Worm (Caenorhabditis elegans): ENCODE data around the gene F42C5.6.

F42C5.6 gene

DNA sequence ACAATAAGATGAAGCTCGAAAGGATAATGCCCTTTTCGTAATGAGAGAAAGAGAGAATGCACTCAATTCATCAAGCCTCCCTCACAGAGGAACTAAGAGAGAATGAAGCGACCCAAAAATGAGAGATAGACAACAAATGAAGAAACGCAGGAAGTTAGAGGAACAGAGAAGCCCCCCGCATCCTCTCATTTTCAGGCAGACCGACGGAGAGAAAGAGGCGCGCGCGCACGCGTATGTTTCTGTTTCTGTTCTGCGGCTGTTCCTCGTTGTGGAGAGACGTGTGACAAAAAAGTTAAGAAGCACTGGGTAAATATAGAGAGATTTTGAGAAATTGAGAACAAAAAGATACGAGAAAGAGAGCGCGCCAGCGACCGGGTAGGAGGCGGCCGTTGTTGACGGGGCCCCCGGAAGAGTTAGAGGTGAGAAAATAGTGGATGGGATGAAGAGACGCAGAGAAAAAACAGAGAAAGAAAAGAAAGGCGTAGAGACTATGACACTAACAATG is 11.1 kb upstream of the F42C5.6 start:
- TF ChIP-seq ceh-14 (tag; optimal IDR thresholded peaks at IDR 0.05): peak; percentile 28
- TF ChIP-seq ref-2 (tag; optimal IDR thresholded peaks at IDR 0.05): peak; percentile 67
- TF ChIP-seq nhr-11 (tag; optimal IDR thresholded peaks at IDR 0.05): no peak
- peak; percentile 82 for TF ChIP-seq tbx-2 (tag; optimal IDR thresholded peaks at IDR 0.05)
- peak; percentile 5 for TF ChIP-seq eyg-1 (tag; optimal IDR thresholded peaks at IDR 0.05)
- peak; percentile 1 for TF ChIP-seq hlh-6 (tag; optimal IDR thresholded peaks at IDR 0.05)
- TF ChIP-seq nfya-1 (tag; optimal IDR thresholded peaks at IDR 0.05): peak; percentile 81
- TF ChIP-seq C08G9.2 (tag; optimal IDR thresholded peaks at IDR 0.05): peak; percentile 16
- peak; percentile 89 for TF ChIP-seq ceh-31 (tag; optimal IDR thresholded peaks at IDR 0.05)
- no peak for TF ChIP-seq C38D4.7 (GFP tag; optimal IDR thresholded peaks at IDR 0.05)
- TF ChIP-seq hlh-15 (tag; optimal IDR thresholded peaks at IDR 0.05): no peak
- peak; percentile 52 for TF ChIP-seq hlh-30 (tag; optimal IDR thresholded peaks at IDR 0.05; ENCODE audit: insufficient read depth)
- no peak for TF ChIP-seq mec-3 (tag; optimal IDR thresholded peaks at IDR 0.05; ENCODE audit: borderline replicate concordance)
- peak; percentile 79 for TF ChIP-seq ceh-18 (tag; optimal IDR thresholded peaks at IDR 0.05)
- TF ChIP-seq hlh-13 (GFP tag; optimal IDR thresholded peaks at IDR 0.05): no peak
- peak; percentile 87 for TF ChIP-seq unc-42 (tag; optimal IDR thresholded peaks at IDR 0.05)
- TF ChIP-seq rnt-1 (tag; optimal IDR thresholded peaks at IDR 0.05): peak; percentile 81
- TF ChIP-seq pros-1 (tag; optimal IDR thresholded peaks at IDR 0.05): peak; percentile 96
- TF ChIP-seq ets-4 (tag; optimal IDR thresholded peaks at IDR 0.05): peak; percentile 38
- peak; percentile 13 for TF ChIP-seq syd-9 (tag; optimal IDR thresholded peaks at IDR 0.05)
- no peak for TF ChIP-seq ztf-16 (tag; optimal IDR thresholded peaks at IDR 0.05)
- TF ChIP-seq unc-55 (GFP tag; optimal IDR thresholded peaks at IDR 0.05): peak; percentile 69
- TF ChIP-seq ceh-2 (tag; optimal IDR thresholded peaks at IDR 0.05): peak; percentile 29
- peak; percentile 55 for TF ChIP-seq ceh-34 (tag; optimal IDR thresholded peaks at IDR 0.05)
- no peak for TF ChIP-seq lim-6 (tag; optimal IDR thresholded peaks at IDR 0.05)
- peak; percentile 60 for TF ChIP-seq pat-9 (tag; optimal IDR thresholded peaks at IDR 0.05)
- peak; percentile 27 for TF ChIP-seq elt-2 (tag; optimal IDR thresholded peaks at IDR 0.05)
- peak; percentile 53 for TF ChIP-seq F13H6.1 (tag; optimal IDR thresholded peaks at IDR 0.05)
- TF ChIP-seq odd-2 (tag; optimal IDR thresholded peaks at IDR 0.05): no peak

DNA sequence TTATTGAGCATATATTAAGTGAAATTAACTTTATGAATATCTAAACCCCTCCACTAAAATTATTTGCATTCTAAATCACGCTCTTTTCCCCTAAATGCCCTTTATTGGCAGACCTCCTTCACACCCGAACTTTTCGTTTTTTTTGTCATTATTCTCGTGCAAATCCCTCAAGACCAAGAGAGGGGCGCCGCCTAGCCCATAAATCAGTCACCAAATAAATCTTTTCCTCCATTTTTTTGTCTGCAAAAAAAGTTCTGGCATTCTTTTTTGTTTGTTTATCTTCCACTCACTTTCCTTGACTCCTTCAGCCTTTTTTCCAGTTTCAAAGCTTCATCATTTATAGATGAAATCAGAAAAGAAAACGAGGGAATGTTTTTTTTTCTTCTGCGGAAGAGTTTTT is 10.0 kb upstream of the F42C5.6 start:
- no peak for TF ChIP-seq unc-55 (GFP tag; optimal IDR thresholded peaks at IDR 0.05)
- no peak for TF ChIP-seq nhr-232 (tag; optimal IDR thresholded peaks at IDR 0.05)
- no peak for TF ChIP-seq ref-2 (tag; optimal IDR thresholded peaks at IDR 0.05)

DNA sequence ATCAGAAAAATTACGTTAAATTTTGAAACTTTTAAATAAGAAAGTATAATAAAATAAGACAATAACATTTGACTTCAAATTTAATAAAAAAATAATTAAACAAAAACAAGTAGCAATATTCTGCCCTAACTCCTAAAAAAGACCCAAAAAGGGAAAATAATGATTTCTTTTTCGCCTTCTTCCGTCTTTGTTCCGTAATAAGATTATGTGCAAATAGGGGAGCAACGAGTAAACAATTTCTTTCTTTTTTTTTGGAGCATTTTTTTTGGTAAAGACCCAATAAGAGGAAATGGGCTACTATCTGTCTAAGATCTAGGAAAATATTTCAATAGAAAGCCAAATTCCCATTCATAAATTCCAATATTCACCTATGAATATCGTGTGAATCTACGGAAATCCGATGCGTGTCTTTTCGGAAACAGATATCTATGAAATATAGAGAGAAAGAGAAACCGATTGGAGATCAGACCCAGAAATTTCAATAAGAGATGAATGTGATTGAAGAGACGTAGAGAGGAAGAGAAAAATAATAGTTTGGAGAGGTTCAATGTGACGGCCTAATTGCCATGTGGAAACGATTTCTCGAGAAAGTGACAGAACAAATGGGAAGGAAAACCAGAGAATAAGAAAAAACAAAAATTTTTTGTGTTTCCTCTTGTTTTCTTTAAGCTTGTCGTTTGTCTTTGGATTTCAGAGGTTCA is 9.1 kb upstream of the F42C5.6 start:
- TF ChIP-seq rnt-1 (tag; optimal IDR thresholded peaks at IDR 0.05) (peak; percentile 27), elt-2 (tag; optimal IDR thresholded peaks at IDR 0.05) (no peak), unc-42 (tag; optimal IDR thresholded peaks at IDR 0.05) (peak; percentile 59), nfya-1 (tag; optimal IDR thresholded peaks at IDR 0.05) (peak; percentile 25), unc-55 (GFP tag; optimal IDR thresholded peaks at IDR 0.05) (peak; percentile 17)

DNA sequence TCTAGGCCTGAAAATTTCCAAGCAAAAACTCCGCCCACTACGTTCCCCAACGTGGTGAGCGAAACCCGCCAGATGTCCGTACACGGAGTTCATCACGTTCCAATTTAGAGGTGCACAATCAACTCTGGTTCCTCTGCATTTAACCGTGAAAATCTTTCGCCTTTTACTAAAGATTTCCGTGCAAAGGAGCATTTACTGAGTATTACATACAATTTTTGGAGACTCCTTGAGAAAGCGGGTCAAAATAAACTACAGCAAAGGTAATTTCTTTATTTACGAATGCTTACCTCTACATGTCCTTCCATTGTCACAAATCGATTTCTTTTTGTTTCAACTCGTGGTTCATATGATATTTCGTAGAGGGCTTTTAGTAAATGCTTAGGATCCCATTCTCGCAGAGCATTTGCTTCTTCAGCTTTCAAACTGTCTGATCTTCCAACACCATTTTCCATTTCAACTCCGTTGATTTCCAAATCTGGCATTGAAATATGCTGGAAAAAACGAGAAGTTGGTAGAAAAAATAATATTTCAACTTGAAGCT is 7.8 kb upstream of the F42C5.6 start, which contains the start of gene F42C5.9:
TSS of gene F42C5.9 (minus strand) at position 491 of the 541 bp plus-strand sequence.
- TF ChIP-seq ama-1 (optimal IDR thresholded peaks at IDR 0.05) (no peak), ztf-16 (tag; optimal IDR thresholded peaks at IDR 0.05) (no peak), T23F11.4 (GFP tag; optimal IDR thresholded peaks at IDR 0.05) (no peak), sdc-2 (tag; optimal IDR thresholded peaks at IDR 0.05) (no peak), ceh-31 (tag; optimal IDR thresholded peaks at IDR 0.05) (no peak), ceh-2 (tag; optimal IDR thresholded peaks at IDR 0.05) (no peak), nhr-11 (tag; optimal IDR thresholded peaks at IDR 0.05) (no peak), Y22D7AL.16 (tag; optimal IDR thresholded peaks at IDR 0.05) (no peak), unc-42 (tag; optimal IDR thresholded peaks at IDR 0.05) (no peak), sox-4 (tag; optimal IDR thresholded peaks at IDR 0.05) (no peak), pax-1 (tag; optimal IDR thresholded peaks at IDR 0.05) (no peak), C08G9.2 (tag; optimal IDR thresholded peaks at IDR 0.05) (no peak), ahr-1 (tag; optimal IDR thresholded peaks at IDR 0.05) (no peak)
